Fruit fly (Drosophila melanogaster) Kc167 (cell line): ENCODE measurements around the gene CG11912.

Experiments used
- Myc ChIP-seq: fragments of >200 bp; optimal IDR thresholded peaks from 2 replicates; lab custom pipeline; 2017; ENCODE audit warnings: missing external identifiers
- Sin3A ChIP-seq: fragments of >200 bp; optimal IDR thresholded peaks from 2 replicates; lab custom pipeline; 2018; ENCODE audit warnings: missing external identifiers
- h ChIP-seq: fragments of >200 bp; optimal IDR thresholded peaks from 3 replicates; lab custom pipeline; 2018; ENCODE audit warnings: missing external identifiers
- insv ChIP-seq: fragments of >200 bp; optimal IDR thresholded peaks from 3 replicates; lab custom pipeline; 2018; ENCODE audit warnings: missing external identifiers
- psq ChIP-seq: fragments of >200 bp; optimal IDR thresholded peaks from 2 replicates; lab custom pipeline; 2017; ENCODE audit warnings: missing external identifiers
- ttk ChIP-seq: sonication (Bioruptor generic); optimal IDR thresholded peaks from 2 replicates; lab custom pipeline; 2017; ENCODE audit warnings: missing external identifiers

CG11912 gene

dm6 chr2L:319159-319558 is at the start of gene CG11912:
Gene CG11912, minus strand, starts transcription at chr2L:319259.
- TF ChIP-seq h (lab: Kevin White, UChicago), result no peak
- no peak for TF ChIP-seq ttk (lab: Kevin White, UChicago)
- no peak for TF ChIP-seq insv (lab: Kevin White, UChicago)
- TF ChIP-seq Sin3A (lab: Kevin White, UChicago), result no peak
- TF ChIP-seq psq (lab: Kevin White, UChicago), result no peak
- no peak for TF ChIP-seq Myc (lab: Kevin White, UChicago)

- TF ChIP-seq insv (lab: Kevin White, UChicago) (no peak), h (lab: Kevin White, UChicago) (no peak), psq (lab: Kevin White, UChicago) (no peak), Sin3A (lab: Kevin White, UChicago) (no peak), ttk (lab: Kevin White, UChicago) (no peak), Myc (lab: Kevin White, UChicago) (no peak)
Observed at dm6 chr2L:368398-369008, 49.4 kb upstream of the CG11912 start.

dm6 chr2L:366876-367275 is 47.8 kb upstream of the CG11912 start:
- no peak for TF ChIP-seq ttk (lab: Kevin White, UChicago)
- TF ChIP-seq psq (lab: Kevin White, UChicago), result no peak
- TF ChIP-seq Myc (lab: Kevin White, UChicago), result no peak
- no peak for TF ChIP-seq h (lab: Kevin White, UChicago)

- TF ChIP-seq Myc (lab: Kevin White, UChicago), result no peak
- no peak for TF ChIP-seq psq (lab: Kevin White, UChicago)
- TF ChIP-seq h (lab: Kevin White, UChicago), result no peak
- TF ChIP-seq insv (lab: Kevin White, UChicago), result no peak
- TF ChIP-seq ttk (lab: Kevin White, UChicago), result no peak
- TF ChIP-seq Sin3A (lab: Kevin White, UChicago), result no peak
Observed at dm6 chr2L:357556-358130, 38.6 kb upstream of the CG11912 start, which contains the start of gene Ent1. Gene Ent1, minus strand, starts transcription at chr2L:357874.

- TF ChIP-seq Sin3A (lab: Kevin White, UChicago) (no peak), Myc (lab: Kevin White, UChicago) (no peak), insv (lab: Kevin White, UChicago) (no peak), ttk (lab: Kevin White, UChicago) (no peak), psq (lab: Kevin White, UChicago) (no peak), h (lab: Kevin White, UChicago) (no peak)
Observed at dm6 chr2L:356234-356633, 37.2 kb upstream of the CG11912 start.

dm6 chr2L:347604-348003 is 28.5 kb upstream of the CG11912 start:
- TF ChIP-seq Myc (lab: Kevin White, UChicago) (no peak), Sin3A (lab: Kevin White, UChicago) (no peak), insv (lab: Kevin White, UChicago) (no peak), ttk (lab: Kevin White, UChicago) (no peak)

- TF ChIP-seq insv (lab: Kevin White, UChicago), result no peak
- no peak for TF ChIP-seq psq (lab: Kevin White, UChicago)
- no peak for TF ChIP-seq Sin3A (lab: Kevin White, UChicago)
- TF ChIP-seq Myc (lab: Kevin White, UChicago), result no peak
- TF ChIP-seq ttk (lab: Kevin White, UChicago), result no peak
- no peak for TF ChIP-seq h (lab: Kevin White, UChicago)
Observed at dm6 chr2L:346781-347180, 27.7 kb upstream of the CG11912 start.

dm6 chr2L:332235-332634 is 13.2 kb upstream of the CG11912 start, which contains the start of gene CG31921:
Gene CG31921, minus strand, starts transcription at chr2L:332335.
- no peak for TF ChIP-seq ttk (lab: Kevin White, UChicago)
- TF ChIP-seq insv (lab: Kevin White, UChicago), result no peak
- TF ChIP-seq psq (lab: Kevin White, UChicago), result no peak
- no peak for TF ChIP-seq Myc (lab: Kevin White, UChicago)
- no peak for TF ChIP-seq Sin3A (lab: Kevin White, UChicago)

- no peak for TF ChIP-seq psq (lab: Kevin White, UChicago)
- TF ChIP-seq Myc (lab: Kevin White, UChicago), result no peak
- no peak for TF ChIP-seq insv (lab: Kevin White, UChicago)
- no peak for TF ChIP-seq Sin3A (lab: Kevin White, UChicago)
- no peak for TF ChIP-seq ttk (lab: Kevin White, UChicago)
- no peak for TF ChIP-seq h (lab: Kevin White, UChicago)
Observed at dm6 chr2L:329661-330060, 10.6 kb upstream of the CG11912 start, which contains the start of gene CG43755. Gene CG43755, minus strand, starts transcription at chr2L:329761.

- TF ChIP-seq h (lab: Kevin White, UChicago) (no peak), ttk (lab: Kevin White, UChicago) (no peak), insv (lab: Kevin White, UChicago) (no peak), Sin3A (lab: Kevin White, UChicago) (no peak), Myc (lab: Kevin White, UChicago) (no peak), psq (lab: Kevin White, UChicago) (no peak)
Observed at dm6 chr2L:322915-323314, 3.9 kb upstream of the CG11912 start.

dm6 chr2L:321793-322192 is 2.7 kb upstream of the CG11912 start, which contains the start of gene CG33127:
Gene CG33127, plus strand, starts transcription at chr2L:322101.
- no peak for TF ChIP-seq insv (lab: Kevin White, UChicago)
- no peak for TF ChIP-seq Sin3A (lab: Kevin White, UChicago)
- TF ChIP-seq h (lab: Kevin White, UChicago), result no peak
